Fruit fly (Drosophila melanogaster) whole organism, embryonic: Measurements from ENCODE around the gene Spase25.
A peak's percentile ranks its signal among the peaks of the same experiment; 100 is the strongest.

Experiments used
- BEAF-32 ChIP-seq: fragments of 200-800 bp; sonication (Bioruptor generic); optimal IDR thresholded peaks from 3 replicates; lab custom pipeline; 2017; ENCODE audit warnings: missing biosample characterization, missing genetic modification characterization, mild to moderate bottlenecking, moderate library complexity, missing genetic modification reagents
- Bgb ChIP-seq: fragments of 200-800 bp; sonication (Bioruptor generic); IDR thresholded peaks from 2 replicates; pipeline ENCODE4 v1.3.6; 2022; ENCODE audit warnings: missing biosample characterization, missing genetic modification characterization; ENCODE audit not compliant: partially characterized antibody
- Blimp-1 ChIP-seq: fragments of 200-800 bp; sonication (Bioruptor generic); optimal IDR thresholded peaks from 3 replicates; lab custom pipeline; 2018; ENCODE audit warnings: missing biosample characterization, missing genetic modification characterization, mild to moderate bottlenecking, moderate library complexity, missing genetic modification reagents
- CG10267 ChIP-seq: fragments of 200-800 bp; sonication (Bioruptor generic); optimal IDR thresholded peaks from 2 replicates; lab custom pipeline; 2018; ENCODE audit warnings: missing biosample characterization, mild to moderate bottlenecking, missing genetic modification characterization, moderate library complexity
- CG1233 ChIP-seq: fragments of 200-800 bp; sonication (Bioruptor generic); optimal IDR thresholded peaks from 4 replicates; lab custom pipeline; 2018; ENCODE audit warnings: missing biosample characterization, mild to moderate bottlenecking, missing genetic modification characterization
- CG13287 ChIP-seq: fragments of 200-800 bp; sonication (Bioruptor generic); IDR thresholded peaks from 2 replicates; pipeline ENCODE4 v1.3.6; 2022; ENCODE audit warnings: missing biosample characterization, missing genetic modification characterization; ENCODE audit not compliant: partially characterized antibody
- CG15514 ChIP-seq: fragments of 200-800 bp; sonication (Bioruptor generic); optimal IDR thresholded peaks from 3 replicates; lab custom pipeline; 2017; ENCODE audit warnings: missing biosample characterization, missing genetic modification characterization, mild to moderate bottlenecking, moderate library complexity, missing genetic modification reagents
- CG16813 ChIP-seq: fragments of 200-800 bp; sonication (Bioruptor generic); IDR thresholded peaks from 3 replicates; pipeline ENCODE4 v1.3.6; 2022; ENCODE audit warnings: missing biosample characterization, missing genetic modification characterization; ENCODE audit not compliant: partially characterized antibody
- CG17829 ChIP-seq: fragments of 200-800 bp; optimal IDR thresholded peaks from 2 replicates; lab custom pipeline; 2019; ENCODE audit warnings: missing biosample characterization, mild to moderate bottlenecking, missing genetic modification characterization, moderate library complexity
- CG2116 ChIP-seq: fragments of 200-800 bp; sonication (Bioruptor generic); optimal IDR thresholded peaks from 3 replicates; lab custom pipeline; 2018; ENCODE audit warnings: missing biosample characterization, mild to moderate bottlenecking, missing genetic modification characterization
- CG3163 ChIP-seq: fragments of 200-800 bp; sonication (Bioruptor generic); optimal IDR thresholded peaks from 3 replicates; lab custom pipeline; 2016; ENCODE audit warnings: missing biosample characterization, missing genetic modification characterization
- CG33213 ChIP-seq: fragments of 200-800 bp; sonication (Bioruptor generic); optimal IDR thresholded peaks from 3 replicates; lab custom pipeline; 2016; ENCODE audit warnings: missing biosample characterization, missing genetic modification characterization
- CG3847 ChIP-seq: fragments of 200-800 bp; sonication (Bioruptor generic); IDR thresholded peaks from 2 replicates; pipeline ENCODE4 v1.3.6; 2022; ENCODE audit warnings: missing biosample characterization, missing genetic modification characterization
- CG6683 ChIP-seq: fragments of 200-800 bp; sonication (Bioruptor generic); optimal IDR thresholded peaks from 2 replicates; lab custom pipeline; 2017; ENCODE audit warnings: missing biosample characterization, mild to moderate bottlenecking, missing genetic modification characterization, missing genetic modification reagents
- CG6791 ChIP-seq: fragments of 200-800 bp; sonication (Bioruptor generic); IDR thresholded peaks from 3 replicates; pipeline ENCODE4 v1.3.6; 2022; ENCODE audit warnings: missing biosample characterization, missing genetic modification characterization; ENCODE audit not compliant: partially characterized antibody
- CG7372 ChIP-seq: fragments of 200-800 bp; sonication (Bioruptor generic); IDR thresholded peaks from 2 replicates; pipeline ENCODE4 v1.3.6; 2022; ENCODE audit warnings: missing biosample characterization, missing genetic modification characterization
- CG8281 ChIP-seq: fragments of 200-800 bp; sonication (Bioruptor generic); optimal IDR thresholded peaks from 2 replicates; lab custom pipeline; 2018; ENCODE audit warnings: missing biosample characterization, mild to moderate bottlenecking, missing genetic modification characterization, moderate library complexity
- CG9609 ChIP-seq: fragments of 200-800 bp; sonication (Bioruptor generic); optimal IDR thresholded peaks from 3 replicates; lab custom pipeline; 2016; ENCODE audit warnings: missing biosample characterization, missing genetic modification characterization
- CHES-1-like ChIP-seq: fragments of 200-800 bp; sonication (Bioruptor generic); optimal IDR thresholded peaks from 2 replicates; lab custom pipeline; 2016; ENCODE audit warnings: missing biosample characterization, missing genetic modification characterization
- Dll ChIP-seq: fragments of 200-800 bp; sonication (Bioruptor generic); IDR thresholded peaks from 4 replicates; pipeline ENCODE4 v1.3.6; 2022; ENCODE audit warnings: missing biosample characterization, missing genetic modification characterization; ENCODE audit not compliant: partially characterized antibody
- Doc3 ChIP-seq: fragments of 200-800 bp; sonication (Bioruptor generic); IDR thresholded peaks from 3 replicates; pipeline ENCODE4 v1.3.6; 2022; ENCODE audit warnings: missing biosample characterization, missing genetic modification characterization; ENCODE audit not compliant: partially characterized antibody
- Dp ChIP-seq: fragments of 200-800 bp; sonication (Bioruptor generic); optimal IDR thresholded peaks from 2 replicates; lab custom pipeline; 2018; ENCODE audit warnings: missing biosample characterization, mild to moderate bottlenecking, missing genetic modification characterization, moderate library complexity
- Dref ChIP-seq: fragments of 200-800 bp; sonication (Bioruptor generic); IDR thresholded peaks from 2 replicates; pipeline ENCODE4 v1.3.6; 2022; ENCODE audit warnings: missing biosample characterization, missing genetic modification characterization
- E2f2 ChIP-seq: fragments of 200-800 bp; sonication (Bioruptor generic); IDR thresholded peaks from 2 replicates; pipeline ENCODE4 v1.3.6; 2022; ENCODE audit warnings: missing biosample characterization, missing genetic modification characterization
- Ets97D ChIP-seq: fragments of 200-800 bp; sonication (Bioruptor generic); optimal IDR thresholded peaks from 3 replicates; lab custom pipeline; 2016; ENCODE audit warnings: missing biosample characterization, missing genetic modification characterization
- HmgZ ChIP-seq: fragments of 200-800 bp; sonication (Bioruptor generic); optimal IDR thresholded peaks from 2 replicates; lab custom pipeline; 2018; ENCODE audit warnings: missing biosample characterization, mild to moderate bottlenecking, missing genetic modification characterization
- Kr ChIP-seq: fragments of 200-800 bp; sonication (Bioruptor generic); optimal IDR thresholded peaks from 2 replicates; lab custom pipeline; 2017; ENCODE audit warnings: missing biosample characterization, mild to moderate bottlenecking, missing genetic modification characterization
- Opbp ChIP-seq: fragments of 200-800 bp; sonication (Bioruptor generic); IDR thresholded peaks from 3 replicates; pipeline ENCODE4 v1.3.6; 2022; ENCODE audit warnings: missing biosample characterization, missing genetic modification characterization; ENCODE audit not compliant: partially characterized antibody
- Ravus ChIP-seq: fragments of 200-800 bp; sonication (Bioruptor generic); IDR thresholded peaks from 2 replicates; pipeline ENCODE4 v1.3.6; 2022; ENCODE audit warnings: missing biosample characterization, missing genetic modification characterization
- Sin3A ChIP-seq: fragments of >200 bp; optimal IDR thresholded peaks from 2 replicates; lab custom pipeline; 2018
- Sox102F ChIP-seq: fragments of 200-800 bp; sonication (Bioruptor generic); optimal IDR thresholded peaks from 2 replicates; lab custom pipeline; 2018; ENCODE audit warnings: missing biosample characterization, mild to moderate bottlenecking, missing genetic modification characterization, moderate library complexity
- Sry-δ ChIP-seq: fragments of 200-800 bp; sonication (Bioruptor generic); optimal IDR thresholded peaks from 2 replicates; lab custom pipeline; 2016; ENCODE audit warnings: missing biosample characterization, missing genetic modification characterization
- amos ChIP-seq: fragments of 200-800 bp; sonication (Bioruptor generic); IDR thresholded peaks from 2 replicates; pipeline ENCODE4 v1.3.6; 2022; ENCODE audit warnings: missing biosample characterization, missing genetic modification characterization; ENCODE audit not compliant: partially characterized antibody
- chif ChIP-seq, 2 experiments: fragments of 200-800 bp; sonication (Bioruptor generic); optimal IDR thresholded peaks; 3 replicates each; lab custom pipeline; 2016; ENCODE audit warnings: missing biosample characterization in 2 of 2, missing genetic modification characterization in 2 of 2
- chinmo ChIP-seq: fragments of 200-800 bp; sonication (Bioruptor generic); IDR thresholded peaks from 4 replicates; pipeline ENCODE4 v1.3.6; 2022; ENCODE audit warnings: missing biosample characterization, missing genetic modification characterization; ENCODE audit not compliant: partially characterized antibody
- ci ChIP-seq: fragments of 200-800 bp; sonication (Bioruptor generic); IDR thresholded peaks from 3 replicates; pipeline ENCODE4 v1.3.6; 2022; ENCODE audit warnings: missing biosample characterization, missing genetic modification characterization
- dimm ChIP-seq: fragments of 200-800 bp; sonication (Bioruptor generic); IDR thresholded peaks from 2 replicates; pipeline ENCODE4 v1.3.6; 2022; ENCODE audit warnings: missing biosample characterization, missing genetic modification characterization
- ems ChIP-seq: fragments of 200-800 bp; sonication (Bioruptor generic); optimal IDR thresholded peaks from 3 replicates; lab custom pipeline; 2016; ENCODE audit warnings: missing biosample characterization, missing genetic modification characterization
- gfzf ChIP-seq: fragments of 200-800 bp; sonication (Bioruptor generic); optimal IDR thresholded peaks from 2 replicates; lab custom pipeline; 2016; ENCODE audit warnings: missing biosample characterization, mild to moderate bottlenecking, missing genetic modification characterization, moderate library complexity
- pzg ChIP-seq: fragments of 200-800 bp; sonication (Bioruptor generic); optimal IDR thresholded peaks from 3 replicates; lab custom pipeline; 2018; ENCODE audit warnings: missing biosample characterization, mild to moderate bottlenecking, missing genetic modification characterization, moderate library complexity
- sens-2 ChIP-seq: fragments of 200-800 bp; sonication (Bioruptor generic); IDR thresholded peaks from 2 replicates; pipeline ENCODE4 v1.3.6; 2022; ENCODE audit warnings: missing biosample characterization, missing genetic modification characterization
- slbo ChIP-seq: fragments of 200-800 bp; sonication (Bioruptor generic); IDR thresholded peaks from 2 replicates; pipeline ENCODE4 v1.3.6; 2022; ENCODE audit warnings: missing biosample characterization, missing genetic modification characterization
- sob ChIP-seq: fragments of 200-800 bp; sonication (Bioruptor generic); IDR thresholded peaks from 2 replicates; pipeline ENCODE4 v1.3.6; 2022; ENCODE audit warnings: missing biosample characterization, missing genetic modification characterization
- ssp ChIP-seq: fragments of 200-800 bp; sonication (Bioruptor generic); IDR thresholded peaks from 2 replicates; pipeline ENCODE4 v1.3.6; 2022; ENCODE audit warnings: missing biosample characterization, missing genetic modification characterization
- trem ChIP-seq: fragments of 200-800 bp; optimal IDR thresholded peaks from 3 replicates; lab custom pipeline; 2019; ENCODE audit warnings: missing biosample characterization, mild to moderate bottlenecking, missing genetic modification characterization, moderate library complexity
- unc-4 ChIP-seq: fragments of 200-800 bp; sonication (Bioruptor generic); IDR thresholded peaks from 2 replicates; pipeline ENCODE4 v1.3.6; 2022; ENCODE audit warnings: missing biosample characterization, missing genetic modification characterization; ENCODE audit not compliant: partially characterized antibody
- vnd ChIP-seq: fragments of 200-800 bp; sonication (Bioruptor generic); IDR thresholded peaks from 3 replicates; pipeline ENCODE4 v1.3.6; 2022; ENCODE audit warnings: missing biosample characterization, missing genetic modification characterization; ENCODE audit not compliant: partially characterized antibody
- wek ChIP-seq: fragments of 200-800 bp; sonication (Bioruptor generic); optimal IDR thresholded peaks from 3 replicates; lab custom pipeline; 2018; ENCODE audit warnings: missing biosample characterization, mild to moderate bottlenecking, missing genetic modification characterization, moderate library complexity

Gene Spase25

dm6 chrX:11483297-11483696, 1.8 kb upstream of the Spase25 start, which contains the start of gene Uba5 (continued):
- TF ChIP-seq Opbp (GFP tag; lab: Robert Waterston, UW) (peak; percentile 49; the same call in 1 of the 3 replicates), CHES-1-like (GFP tag; lab: Kevin White, UChicago) (peak; percentile 30), slbo (GFP tag; lab: Robert Waterston, UW) (peak; percentile 6; the same call in 1 of the 2 replicates), Sin3A (lab: Kevin White, UChicago) (peak; percentile 11), Dll (GFP tag; lab: Robert Waterston, UW) (peak; percentile 50; the same call in 1 of the 4 replicates), CG2116 (GFP tag; lab: Kevin White, UChicago) (peak; percentile 14), CG7372 (GFP tag; lab: Robert Waterston, UW) (no peak), E2f2 (GFP tag; lab: Robert Waterston, UW) (peak; percentile 93), CG13287 (peak; percentile 63), chinmo (GFP tag; lab: Robert Waterston, UW) (0 out of 4 replicates have a peak, but pooled peaks have one; percentile 34), Blimp-1 (GFP tag; lab: Kevin White, UChicago) (peak; percentile 99), CG3163 (no peak), Ets97D (GFP tag; lab: Kevin White, UChicago) (peak; percentile 50), sob (GFP tag; lab: Robert Waterston, UW) (0 out of 2 replicates have a peak, but pooled peaks have one; percentile 22), unc-4 (GFP tag; lab: Robert Waterston, UW) (peak; percentile 49), CG16813 (GFP tag; lab: Robert Waterston, UW) (peak; percentile 39; the same call in 2 of the 3 replicates), wek (GFP tag; lab: Kevin White, UChicago) (no peak), CG8281 (tag; lab: Kevin White, UChicago) (no peak), vnd (GFP tag; lab: Robert Waterston, UW) (no peak), Dp (peak; percentile 93), HmgZ (tag; lab: Kevin White, UChicago) (peak; percentile 36), Dref (peak; percentile 73), Sry-δ (GFP tag; lab: Kevin White, UChicago) (peak; percentile 85), CG10267 (tag; lab: Kevin White, UChicago) (peak; percentile 93), Doc3 (GFP tag; lab: Robert Waterston, UW) (0 out of 3 replicates have a peak, but pooled peaks have one; percentile 24), ssp (GFP tag; lab: Robert Waterston, UW) (no peak), Bgb (peak; percentile 49; the same call in 1 of the 2 replicates), pzg (GFP tag; lab: Kevin White, UChicago) (peak; percentile 90), CG17829 (peak; percentile 8), BEAF-32 (peak; percentile 52), chif (GFP tag; optimal IDR thresholded peaks at IDR 0.05; lab: Kevin White, UChicago) (peak in 1 of 2 experiments; percentile 2), trem (tag; lab: Kevin White, UChicago) (peak; percentile 15), ci (GFP tag; lab: Robert Waterston, UW) (peak; percentile 49; the same call in 1 of the 3 replicates), CG1233 (no peak), CG9609 (no peak), Kr (no peak), Ravus (GFP tag; lab: Robert Waterston, UW) (no peak), amos (GFP tag; lab: Robert Waterston, UW) (peak; percentile 53; the same call in 1 of the 2 replicates), gfzf (peak; percentile 45), CG33213 (GFP tag; lab: Kevin White, UChicago) (peak; percentile 27), CG6791 (GFP tag; lab: Robert Waterston, UW) (0 out of 3 replicates have a peak, but pooled peaks have one; percentile 26), sens-2 (no peak), Sox102F (GFP tag; lab: Kevin White, UChicago) (no peak), CG15514 (GFP tag; lab: Kevin White, UChicago) (peak; percentile 42), dimm (GFP tag; lab: Robert Waterston, UW) (no peak), CG6683 (GFP tag; lab: Kevin White, UChicago) (no peak), ems (GFP tag; lab: Kevin White, UChicago) (no peak), CG3847 (GFP tag; lab: Robert Waterston, UW) (peak; percentile 61)
